Fruit fly (Drosophila melanogaster) whole organism: Measurements from ENCODE around the gene mtd.

Experiments
- Dll ChIP-seq: fragments of >200 bp; optimal IDR thresholded peaks from 2 replicates; lab custom pipeline; 2017
- pan ChIP-seq: fragments of >200 bp; optimal IDR thresholded peaks from 2 replicates; lab custom pipeline; 2017
- usp ChIP-seq: fragments of >200 bp; optimal IDR thresholded peaks from 2 replicates; lab custom pipeline; 2017; ENCODE audit warnings: missing biosample characterization, missing genetic modification characterization, mixed read lengths

dm6 chr3R:5331764-5332405 is 18.4 kb downstream of the mtd start:
- TF ChIP-seq Dll (lab: Kevin White, UChicago) = no peak
- TF ChIP-seq usp (GFP tag; lab: Kevin White, UChicago) = no peak
- TF ChIP-seq pan = peak; percentile 65
